Worm (Caenorhabditis elegans): ENCODE results near the gene nep-10.
"Not testable (repeated sequence)": the region's sequence is repeated elsewhere in the genome, so short reads cannot be mapped to it uniquely, and the experiment has no call there.

Gene nep-10

ce11 chrII:3402854-3403253 lies at the start of gene nep-10:
nep-10 (minus strand) TSS chrII:3402954.
- TF ChIP-seq unc-62 (GFP tag; optimal IDR thresholded peaks at IDR 0.05), result no peak

DNA sequence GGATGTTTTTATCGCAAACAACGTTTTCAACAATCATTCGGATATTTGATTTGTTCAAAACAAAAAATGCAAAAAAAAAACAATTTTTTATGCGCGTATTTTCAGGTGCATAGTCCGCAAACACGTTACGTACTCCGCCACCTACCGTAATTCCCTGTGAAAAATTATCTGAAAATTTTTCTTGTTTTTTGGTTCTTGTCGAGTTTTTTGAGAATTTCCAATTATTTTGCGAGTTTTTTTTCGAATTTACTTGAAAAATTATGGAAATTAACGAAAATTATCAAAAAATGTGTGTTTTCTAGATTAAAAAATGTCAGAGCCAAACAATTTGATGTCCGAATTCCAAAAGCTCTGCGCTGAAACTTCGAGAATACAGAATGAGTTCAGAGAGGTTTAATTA lies 49.7 kb upstream of the nep-10 start, which contains the start of gene C16C8.12:
TSS of gene C16C8.12 (plus strand) at position 301 of the 400 bp plus-strand sequence.
- no peak for TF ChIP-seq unc-62 (GFP tag; optimal IDR thresholded peaks at IDR 0.05)

ce11 chrII:3449514-3449913 lies 46.8 kb upstream of the nep-10 start, which contains the start of gene C16C8.14:
C16C8.14 (plus strand) TSS chrII:3449814.
- TF ChIP-seq unc-62 (GFP tag; optimal IDR thresholded peaks at IDR 0.05), result not testable (repeated sequence)

DNA sequence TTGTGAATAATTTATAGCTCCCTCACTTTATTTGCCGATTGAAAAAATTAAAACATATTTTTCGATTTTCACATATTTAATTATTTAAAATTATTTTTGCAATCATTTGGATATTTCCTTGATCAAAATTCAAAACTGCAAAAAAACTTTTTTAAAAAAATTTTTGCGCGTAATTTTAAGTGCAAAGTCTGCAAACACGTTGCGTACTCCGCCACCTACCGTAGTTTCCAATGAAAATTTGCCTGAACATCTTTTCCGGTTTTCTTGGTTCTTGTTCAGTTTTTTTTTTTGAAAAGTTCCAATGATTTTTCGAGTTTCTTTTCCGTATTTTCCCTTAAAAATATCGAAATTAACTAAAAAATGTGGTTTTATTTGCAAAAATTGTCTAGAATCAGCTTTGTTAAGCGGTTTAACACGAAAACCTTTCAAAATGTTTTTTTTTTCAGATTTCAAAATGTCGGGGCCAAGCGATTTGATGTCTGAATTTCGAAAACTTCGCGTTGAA lies 46.1 kb upstream of the nep-10 start, which contains the start of gene C16C8.25:
TSS of gene C16C8.25 (plus strand) at position 455 of the 505 bp plus-strand sequence.
- no peak for TF ChIP-seq unc-62 (GFP tag; optimal IDR thresholded peaks at IDR 0.05)

DNA sequence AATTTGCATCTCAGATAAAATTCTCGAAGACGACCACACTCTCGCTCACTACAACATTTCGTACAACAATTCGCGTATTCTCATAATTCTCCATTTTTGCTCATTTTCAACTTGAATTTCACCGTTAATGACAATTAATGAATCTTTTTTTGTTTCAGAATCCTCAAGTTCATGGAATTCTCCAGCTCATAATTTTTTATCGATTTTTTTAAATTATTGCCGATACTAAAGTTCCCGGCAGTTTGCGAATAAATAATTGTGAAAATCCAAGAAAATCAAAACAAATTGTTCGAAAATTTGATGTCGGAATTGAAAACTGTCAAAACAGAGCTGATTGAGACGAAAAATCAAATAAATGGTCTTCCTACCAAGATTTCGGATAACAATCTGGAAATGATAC lies 45.2 kb upstream of the nep-10 start, which contains the start of gene C16C8.21:
TSS of gene C16C8.21 (plus strand) at position 301 of the 400 bp plus-strand sequence.
- TF ChIP-seq unc-62 (GFP tag; optimal IDR thresholded peaks at IDR 0.05), result no peak

DNA sequence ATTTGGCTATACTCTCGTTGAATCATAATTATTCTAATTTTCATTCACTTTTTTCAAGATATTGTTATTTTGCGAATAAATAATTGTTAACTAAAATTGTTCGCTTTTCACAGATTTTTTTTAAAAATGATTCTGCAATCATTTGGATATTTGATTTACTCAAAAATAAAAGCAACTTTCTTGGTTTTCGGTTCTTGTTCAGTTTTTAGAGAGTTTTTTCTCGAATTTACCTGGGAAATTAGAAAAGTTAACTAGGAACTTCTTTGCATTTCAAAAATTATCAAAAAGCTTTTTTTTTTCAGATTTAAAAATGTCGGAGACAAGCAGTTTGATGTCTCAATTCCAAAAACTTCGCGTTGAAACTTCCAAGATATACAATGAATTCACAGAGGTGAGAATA lies 43.9 kb upstream of the nep-10 start, which contains the start of the genes C16C8.20 and gldi-6:
TSS of gene C16C8.20 (plus strand) at position 301 of the 400 bp plus-strand sequence.
TSS of gene gldi-6 (plus strand) at position 301 of the 400 bp plus-strand sequence.
- no peak for TF ChIP-seq unc-62 (GFP tag; optimal IDR thresholded peaks at IDR 0.05)

- TF ChIP-seq unc-62 (GFP tag; optimal IDR thresholded peaks at IDR 0.05), result no peak
These were observed 42.6 kb upstream of the nep-10 start, which contains the start of the genes C16C8.5 and C16C8.16 for ce11 chrII:3445285-3445806. C16C8.5 (minus strand) TSS chrII:3445385. C16C8.16 (plus strand) TSS chrII:3445756.

ce11 chrII:3444280-3444679 lies 41.5 kb upstream of the nep-10 start, which contains the start of gene C16C8.4:
C16C8.4 (minus strand) TSS chrII:3444380.
- no peak for TF ChIP-seq unc-62 (GFP tag; optimal IDR thresholded peaks at IDR 0.05)

- TF ChIP-seq unc-62 (GFP tag; optimal IDR thresholded peaks at IDR 0.05), result no peak
These were observed 40.4 kb upstream of the nep-10 start, which contains the start of gene C16C8.22 for ce11 chrII:3443154-3443553. C16C8.22 (minus strand) TSS chrII:3443254.

DNA sequence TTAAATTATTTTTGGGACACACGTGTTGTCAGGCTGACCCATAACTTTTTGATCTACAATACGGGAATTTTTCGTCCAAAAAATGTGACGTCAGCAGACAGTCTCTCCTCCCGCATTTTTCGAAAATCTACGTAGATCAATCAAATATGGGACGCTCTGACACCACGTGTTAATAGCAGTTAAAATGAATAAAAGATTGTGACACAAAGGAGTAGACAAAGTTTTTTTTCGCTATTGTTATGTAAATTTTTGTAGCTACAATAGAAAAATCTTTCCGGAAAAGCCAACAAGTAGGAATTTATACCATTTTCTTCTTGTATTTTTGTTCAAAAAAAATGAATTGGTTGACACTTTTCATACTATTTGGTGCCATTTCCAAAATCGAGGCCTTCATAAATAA lies 38.6 kb upstream of the nep-10 start, which contains the start of gene C16C8.27:
TSS of gene C16C8.27 (plus strand) at position 301 of the 400 bp plus-strand sequence.
- no peak for TF ChIP-seq unc-62 (GFP tag; optimal IDR thresholded peaks at IDR 0.05)

DNA sequence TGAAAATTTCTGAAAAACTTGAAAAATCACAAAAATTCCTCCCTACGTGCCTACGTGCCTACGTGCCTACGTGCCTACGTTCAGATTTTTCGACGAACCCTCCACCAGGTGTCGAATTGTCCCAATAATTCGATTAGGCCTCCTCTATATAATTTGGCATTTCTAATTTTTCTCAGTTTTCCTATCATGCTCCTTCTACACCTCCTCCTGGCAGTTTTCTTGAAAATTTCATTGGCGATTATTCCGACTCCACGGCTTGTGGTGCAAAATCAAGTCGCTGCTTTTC lies 37.8 kb upstream of the nep-10 start, which contains the start of gene C16C8.17:
TSS of gene C16C8.17 (plus strand) at position 187 of the 286 bp plus-strand sequence.
- no peak for TF ChIP-seq unc-62 (GFP tag; optimal IDR thresholded peaks at IDR 0.05)

- no peak for TF ChIP-seq unc-62 (GFP tag; optimal IDR thresholded peaks at IDR 0.05)
These were observed 37.3 kb upstream of the nep-10 start for ce11 chrII:3439842-3440640.

ce11 chrII:3439244-3439698 lies 36.5 kb upstream of the nep-10 start:
- TF ChIP-seq unc-62 (GFP tag; optimal IDR thresholded peaks at IDR 0.05), result no peak

DNA sequence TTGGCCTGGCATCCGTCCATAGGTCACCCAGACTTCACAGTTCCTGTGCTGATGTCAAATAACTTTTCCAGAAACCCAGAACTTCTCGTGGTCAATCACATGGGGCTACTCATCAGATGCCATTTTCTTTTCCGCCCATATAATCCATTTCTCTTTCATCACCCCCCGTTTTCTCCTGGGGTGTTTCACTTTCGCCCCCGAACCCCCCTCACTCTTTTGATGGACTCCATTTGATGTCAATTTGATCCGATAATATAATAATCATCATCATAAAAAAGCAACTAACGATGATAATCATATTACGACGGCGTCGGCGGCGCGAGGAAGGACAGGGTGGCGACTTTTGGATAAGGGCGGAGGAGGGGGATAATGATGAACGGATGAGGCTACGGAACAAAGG lies 35.5 kb upstream of the nep-10 start:
- TF ChIP-seq unc-62 (GFP tag; optimal IDR thresholded peaks at IDR 0.05), result no peak

DNA sequence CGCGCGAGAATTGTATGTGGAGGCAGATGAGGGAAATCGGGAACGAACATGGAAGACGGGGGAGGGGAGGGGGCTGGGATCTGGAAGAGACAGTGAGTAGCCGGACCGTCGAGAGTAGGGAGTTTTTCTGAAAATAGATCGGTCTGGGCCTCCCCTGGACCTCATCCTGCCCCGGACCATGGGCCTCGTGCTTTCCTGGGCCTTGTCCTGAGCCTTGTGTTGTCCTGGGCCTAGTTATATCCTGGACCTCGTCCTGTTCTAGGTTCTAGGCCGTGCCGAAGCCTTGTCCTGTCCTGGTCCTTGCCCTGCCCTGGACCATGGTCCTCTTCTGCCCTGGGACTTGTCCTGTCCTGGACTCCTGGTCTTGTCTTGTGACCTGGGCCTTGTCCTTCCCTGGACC lies 34.6 kb upstream of the nep-10 start:
- TF ChIP-seq unc-62 (GFP tag; optimal IDR thresholded peaks at IDR 0.05), result no peak

DNA sequence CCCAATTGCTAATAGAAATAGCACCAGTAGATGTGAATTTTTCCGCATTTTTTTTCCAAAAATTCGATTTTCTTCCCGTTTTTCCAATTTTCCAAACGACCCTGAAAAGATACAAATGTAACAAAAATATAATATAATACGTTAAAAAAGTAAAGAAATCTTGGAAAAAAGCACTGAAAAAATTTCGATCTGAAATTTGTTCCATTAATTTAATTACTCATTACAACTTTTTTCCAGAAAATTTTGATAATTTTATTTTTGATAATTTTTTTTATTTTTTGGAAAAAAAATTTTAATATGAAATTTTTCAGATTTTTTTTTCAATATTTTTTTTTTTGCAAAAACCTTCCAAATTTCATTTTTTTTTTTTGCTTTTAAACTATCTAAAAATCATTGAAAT lies 33.7 kb upstream of the nep-10 start, which contains the start of gene skpo-2:
TSS of gene skpo-2 (minus strand) at position 101 of the 400 bp plus-strand sequence.
- TF ChIP-seq unc-62 (GFP tag; optimal IDR thresholded peaks at IDR 0.05), result no peak
